Fruit fly (Drosophila melanogaster): ENCODE measurements around the gene CG11970.

dm6 chr3R:8959153-8959552 is 25.4 kb upstream of the CG11970 start:
- TF ChIP-seq CG5204 (GFP tag; optimal IDR thresholded peaks at IDR 0.05) (no peak), kay (GFP tag; ENCODE audit: borderline replicate concordance) (no peak), CG12768 (GFP tag; optimal IDR thresholded peaks at IDR 0.05) (no peak)
